Fruit fly (Drosophila melanogaster) S2 (cell line): ENCODE measurements around the gene CG31635.

ENCODE experiments used
- CG8478 ChIP-seq: fragments of >200 bp; optimal IDR thresholded peaks from 2 replicates; lab custom pipeline; 2018
- CTCF ChIP-seq, 2 experiments: fragments of >200 bp; optimal IDR thresholded peaks; 2 replicates each; lab custom pipeline; 2018

DNA sequence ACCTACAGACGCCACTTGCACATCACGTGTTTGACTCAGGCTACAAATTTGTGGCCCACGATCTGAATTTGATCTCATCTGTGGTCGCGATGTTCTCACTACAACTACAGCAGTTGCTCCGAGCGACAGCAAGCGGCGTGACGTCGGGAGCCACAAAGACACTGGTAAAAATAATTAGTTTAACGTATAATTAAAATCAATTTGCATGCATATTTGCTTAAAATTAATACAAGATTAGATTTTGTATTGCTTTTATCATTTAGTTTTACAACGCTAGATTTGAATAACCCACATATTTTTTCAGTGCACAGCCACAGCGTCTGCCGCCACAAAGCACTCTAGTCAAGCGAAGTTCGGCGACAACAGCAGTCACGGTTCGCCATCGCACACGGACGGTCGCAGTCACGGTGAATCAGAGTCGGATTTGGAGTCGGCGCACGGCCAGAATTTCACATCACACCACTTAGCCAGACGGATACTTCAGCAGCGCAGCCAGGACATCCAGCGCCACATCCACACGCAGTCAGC lies 36.4 kb downstream of the CG31635 start:
- TF ChIP-seq CG8478 (lab: Kevin White, UChicago) (no peak), CTCF (optimal IDR thresholded peaks at IDR 0.05; lab: Kevin White, UChicago) (no peak)
